Worm (Caenorhabditis elegans): ENCODE measurements around the gene pch-2.

DNA sequence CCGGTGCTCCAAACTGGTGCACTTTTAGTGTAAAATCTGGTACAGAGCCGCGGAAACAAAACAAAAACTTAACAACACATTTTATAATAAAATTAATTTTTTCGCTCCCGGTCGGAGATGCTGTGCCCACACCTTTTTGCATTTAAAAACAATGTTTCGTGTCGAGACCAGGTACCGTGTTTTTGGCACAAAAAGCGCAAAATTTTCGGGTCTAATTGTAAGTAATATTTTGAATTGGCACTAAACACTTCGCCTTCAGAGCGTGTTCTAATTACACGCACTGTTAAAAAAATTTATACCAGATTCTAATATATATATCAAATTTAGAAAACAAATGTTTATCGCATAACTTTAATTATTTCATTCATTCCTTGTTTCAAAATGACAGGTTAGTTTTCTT, 23.3 kb downstream of the pch-2 start, which contains the start of gene dylt-3:
- TF ChIP-seq pes-1 (GFP tag; IDR thresholded peaks at IDR 0.05) (no peak), ama-1 (optimal IDR thresholded peaks at IDR 0.05) (no peak), F13C5.2 (tag; optimal IDR thresholded peaks at IDR 0.05) (no peak), tra-4 (tag; optimal IDR thresholded peaks at IDR 0.05) (no peak), ets-7 (tag; optimal IDR thresholded peaks at IDR 0.05) (no peak)
